Worm (Caenorhabditis elegans): ENCODE results near the gene C09E7.7.

Gene C09E7.7

DNA sequence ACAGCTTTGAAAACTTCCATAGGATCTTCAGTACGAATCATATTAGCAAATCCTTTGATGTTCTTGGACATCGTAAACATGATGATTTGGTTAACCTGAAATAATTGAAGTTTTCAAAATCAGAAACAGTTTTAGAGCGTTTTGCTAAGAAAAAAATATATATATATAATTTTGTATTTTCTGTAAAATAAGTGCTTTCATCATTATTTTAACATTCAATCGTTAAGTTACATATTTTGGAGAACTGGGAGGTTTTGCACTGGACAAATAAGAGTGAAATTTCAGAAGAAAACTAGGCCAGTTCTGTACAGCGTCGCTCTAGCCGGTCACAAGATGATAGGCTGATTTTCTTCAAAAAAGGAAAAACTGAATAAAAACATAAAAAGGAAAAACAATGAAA is 27.5 kb upstream of the C09E7.7 start, which contains the start of gene F27B3.6:
Gene F27B3.6 (minus strand): TSS at position 101 of the 400 bp plus-strand sequence.
- no peak for TF ChIP-seq nfya-1 (tag; optimal IDR thresholded peaks at IDR 0.05)
- no peak for TF ChIP-seq unc-86 (tag; optimal IDR thresholded peaks at IDR 0.05)
- no peak for TF ChIP-seq eyg-1 (tag; optimal IDR thresholded peaks at IDR 0.05)
- no peak for TF ChIP-seq pha-4 (tag; optimal IDR thresholded peaks at IDR 0.05)
- TF ChIP-seq ceh-48 (tag; optimal IDR thresholded peaks at IDR 0.05), result no peak
- TF ChIP-seq ceh-45 (GFP tag; IDR thresholded peaks at IDR 0.05), result no peak
- no peak for TF ChIP-seq F13H6.1 (tag; optimal IDR thresholded peaks at IDR 0.05)
- TF ChIP-seq dmd-4 (tag; optimal IDR thresholded peaks at IDR 0.05; ENCODE audit: borderline replicate concordance), result no peak
- TF ChIP-seq tbx-2 (tag; optimal IDR thresholded peaks at IDR 0.05), result no peak
- no peak for TF ChIP-seq unc-3 (GFP tag; conservative IDR thresholded peaks at IDR 0.05)
- no peak for TF ChIP-seq unc-3 (tag; optimal IDR thresholded peaks at IDR 0.05)
- TF ChIP-seq ztf-16 (tag; optimal IDR thresholded peaks at IDR 0.05), result no peak
- no peak for TF ChIP-seq dve-1 (tag; optimal IDR thresholded peaks at IDR 0.05)
- no peak for TF ChIP-seq ceh-24 (tag; optimal IDR thresholded peaks at IDR 0.05)

DNA sequence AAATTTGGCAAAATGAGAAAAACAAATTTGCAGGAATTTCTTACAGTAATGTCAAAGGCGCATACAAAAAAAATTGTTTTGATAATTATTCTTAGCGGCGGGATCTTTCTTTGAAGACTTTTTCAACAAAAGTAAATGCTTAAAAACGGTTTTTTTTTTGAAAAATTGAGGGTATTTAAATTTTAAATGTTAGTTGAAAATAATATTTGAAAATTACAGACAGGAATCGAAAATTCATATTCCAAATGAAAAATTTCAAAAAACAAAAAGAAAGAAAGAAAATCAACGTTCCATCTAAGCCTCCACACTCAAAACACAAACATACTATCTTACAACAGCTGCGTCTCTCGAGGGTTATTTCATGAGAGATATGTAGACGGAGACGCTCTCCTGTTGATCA is 26.1 kb upstream of the C09E7.7 start:
- TF ChIP-seq ref-2 (tag; optimal IDR thresholded peaks at IDR 0.05), result no peak
- TF ChIP-seq tbx-7 (tag; optimal IDR thresholded peaks at IDR 0.05), result no peak
- no peak for TF ChIP-seq unc-42 (tag; optimal IDR thresholded peaks at IDR 0.05)
- TF ChIP-seq ceh-31 (tag; optimal IDR thresholded peaks at IDR 0.05), result no peak
- TF ChIP-seq dmd-4 (tag; optimal IDR thresholded peaks at IDR 0.05; ENCODE audit: borderline replicate concordance), result no peak
- TF ChIP-seq nfya-1 (tag; optimal IDR thresholded peaks at IDR 0.05), result no peak
- TF ChIP-seq ceh-19 (GFP tag; optimal IDR thresholded peaks at IDR 0.05), result no peak
- TF ChIP-seq zip-5 (tag; optimal IDR thresholded peaks at IDR 0.05), result no peak
- no peak for TF ChIP-seq pax-1 (tag; optimal IDR thresholded peaks at IDR 0.05)
- TF ChIP-seq pag-3 (tag; optimal IDR thresholded peaks at IDR 0.05; ENCODE audit: borderline replicate concordance), result no peak
- TF ChIP-seq eyg-1 (tag; optimal IDR thresholded peaks at IDR 0.05), result no peak

DNA sequence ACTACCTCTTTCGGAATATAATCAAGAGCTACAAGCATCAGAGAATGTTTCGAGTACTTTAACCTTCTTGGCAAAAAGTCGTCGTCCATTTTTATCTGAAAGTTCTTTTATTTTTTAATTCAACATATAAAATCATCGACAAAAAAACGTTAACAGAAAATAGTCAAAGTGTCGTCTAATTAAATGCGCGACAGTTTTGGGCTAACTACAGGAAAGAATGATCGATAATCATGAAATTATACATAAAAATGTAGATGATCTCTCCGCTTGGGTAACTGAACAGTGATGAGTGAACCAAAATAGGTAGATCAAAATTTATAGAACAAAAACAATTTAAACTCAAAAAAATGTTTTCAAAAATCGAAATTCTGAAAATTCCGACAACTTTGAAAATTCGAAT is 7.4 kb upstream of the C09E7.7 start, which contains the start of gene C09E7.8:
Gene C09E7.8 (minus strand): TSS at position 101 of the 400 bp plus-strand sequence.
- TF ChIP-seq ceh-14 (tag; optimal IDR thresholded peaks at IDR 0.05) (no peak), K02D7.2 (tag; optimal IDR thresholded peaks at IDR 0.05) (no peak), pag-3 (tag; optimal IDR thresholded peaks at IDR 0.05; ENCODE audit: borderline replicate concordance) (no peak), syd-9 (tag; optimal IDR thresholded peaks at IDR 0.05) (no peak), lin-11 (tag; optimal IDR thresholded peaks at IDR 0.05) (no peak), sox-2 (GFP tag; IDR thresholded peaks at IDR 0.05) (no peak), ceh-6 (GFP tag; optimal IDR thresholded peaks at IDR 0.05) (no peak), tbx-7 (tag; optimal IDR thresholded peaks at IDR 0.05) (no peak), npax-4 (tag; optimal IDR thresholded peaks at IDR 0.05) (no peak), T23F11.4 (GFP tag; optimal IDR thresholded peaks at IDR 0.05) (no peak), odd-2 (tag; optimal IDR thresholded peaks at IDR 0.05) (no peak), ceh-24 (tag; optimal IDR thresholded peaks at IDR 0.05) (no peak), sox-4 (tag; optimal IDR thresholded peaks at IDR 0.05) (no peak), tbx-2 (tag; optimal IDR thresholded peaks at IDR 0.05) (no peak), ceh-22 (tag; optimal IDR thresholded peaks at IDR 0.05) (no peak), ref-2 (tag; optimal IDR thresholded peaks at IDR 0.05) (no peak)

DNA sequence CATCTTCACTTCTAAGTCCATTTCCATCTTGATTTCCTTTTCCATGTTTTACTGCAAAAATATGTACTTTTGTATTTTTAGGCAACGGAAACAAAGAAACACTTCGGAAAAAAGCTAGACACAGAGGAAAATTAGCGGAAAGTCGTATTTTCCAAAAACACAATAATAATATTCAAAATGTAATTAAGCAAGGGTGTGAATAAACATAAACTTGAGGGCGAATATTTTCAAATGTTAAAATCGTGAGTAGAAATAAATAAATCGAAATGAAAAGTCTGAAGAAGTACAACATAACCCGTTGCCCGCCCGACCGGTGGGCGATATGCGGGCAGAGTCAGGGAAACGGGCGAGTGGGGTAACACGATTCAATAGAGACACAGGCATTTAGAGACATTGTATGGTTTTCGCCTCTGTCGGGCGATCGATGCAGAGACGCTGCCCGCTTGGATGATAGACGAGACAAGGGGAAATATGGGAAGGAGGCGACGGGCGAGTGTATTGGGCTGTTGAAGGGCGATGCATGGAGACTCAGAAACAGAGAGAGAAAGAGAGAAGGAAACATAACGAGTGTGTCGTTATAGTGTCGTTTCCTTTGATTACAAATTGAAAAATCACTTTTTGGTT is 14.0 kb downstream of the C09E7.7 start, which contains the start of gene C09E7.4:
Gene C09E7.4 (minus strand): TSS at position 51 of the 624 bp plus-strand sequence.
- TF ChIP-seq T23F11.4 (GFP tag; optimal IDR thresholded peaks at IDR 0.05) (peak; percentile 48), ama-1 (optimal IDR thresholded peaks at IDR 0.05) (no peak), sox-4 (tag; optimal IDR thresholded peaks at IDR 0.05) (peak; percentile 29), fkh-6 (tag; optimal IDR thresholded peaks at IDR 0.05) (no peak), C08G9.2 (tag; optimal IDR thresholded peaks at IDR 0.05) (peak; percentile 51), ceh-48 (tag; optimal IDR thresholded peaks at IDR 0.05) (peak; percentile 76), ceh-31 (tag; optimal IDR thresholded peaks at IDR 0.05) (peak; percentile 84), Y22D7AL.16 (tag; optimal IDR thresholded peaks at IDR 0.05) (no peak), hlh-8 (tag; optimal IDR thresholded peaks at IDR 0.05) (peak; percentile 37), ref-2 (tag; optimal IDR thresholded peaks at IDR 0.05) (no peak), mec-3 (tag; optimal IDR thresholded peaks at IDR 0.05; ENCODE audit: borderline replicate concordance) (peak; percentile 36), elt-2 (tag; optimal IDR thresholded peaks at IDR 0.05) (peak; percentile 29), ets-4 (tag; optimal IDR thresholded peaks at IDR 0.05) (peak; percentile 16), pha-4 (tag; optimal IDR thresholded peaks at IDR 0.05) (no peak), F13H6.1 (tag; optimal IDR thresholded peaks at IDR 0.05) (peak; percentile 8), ceh-22 (tag; optimal IDR thresholded peaks at IDR 0.05) (no peak), unc-86 (tag; optimal IDR thresholded peaks at IDR 0.05) (no peak), ceh-34 (tag; optimal IDR thresholded peaks at IDR 0.05) (peak; percentile 68), ceh-2 (tag; optimal IDR thresholded peaks at IDR 0.05) (peak; percentile 64), nfya-1 (tag; optimal IDR thresholded peaks at IDR 0.05) (peak; percentile 71), che-1 (tag; optimal IDR thresholded peaks at IDR 0.05) (peak; percentile 8), ztf-16 (tag; optimal IDR thresholded peaks at IDR 0.05) (no peak), ceh-14 (tag; optimal IDR thresholded peaks at IDR 0.05) (peak; percentile 69), sdc-2 (tag; optimal IDR thresholded peaks at IDR 0.05) (peak; percentile 59)
